Worm (Caenorhabditis elegans) whole organism, mixed stage, embryonic: ENCODE data around the gene Y38E10A.28.

Experiments
- M03D4.4 ChIP-seq: sonication (generic microtip); optimal IDR thresholded peaks from 2 replicates; lab custom pipeline; 2017; ENCODE audit warnings: mild to moderate bottlenecking, missing genetic modification characterization, missing compliant biosample characterization
- bed-3 ChIP-seq: fragments of 200-800 bp; sonication (Bioruptor generic); optimal IDR thresholded peaks from 3 replicates; lab custom pipeline; 2018; ENCODE audit warnings: mild to moderate bottlenecking, missing genetic modification characterization, moderate library complexity, missing compliant biosample characterization
- blmp-1 ChIP-seq: fragments of 150-350 bp; optimal IDR thresholded peaks from 2 replicates; lab custom pipeline; 2014; ENCODE audit warnings: missing biosample characterization, missing genetic modification characterization
- ceh-83 ChIP-seq: fragments of 200-800 bp; sonication (Bioruptor generic); optimal IDR thresholded peaks from 2 replicates; lab custom pipeline; 2018; ENCODE audit warnings: mild to moderate bottlenecking, missing genetic modification characterization, missing compliant biosample characterization
- ces-1 ChIP-seq: fragments of 150-350 bp; optimal IDR thresholded peaks from 2 replicates; lab custom pipeline; 2014; ENCODE audit warnings: missing biosample characterization, missing genetic modification reagents, missing genetic modification characterization
- drap-1 ChIP-seq: fragments of 200-800 bp; sonication (Bioruptor generic); optimal IDR thresholded peaks from 3 replicates; lab custom pipeline; 2018; ENCODE audit warnings: mild to moderate bottlenecking, missing genetic modification characterization, missing compliant biosample characterization
- elt-1 ChIP-seq: sonication (generic microtip); optimal IDR thresholded peaks from 2 replicates; lab custom pipeline; 2017; ENCODE audit warnings: missing genetic modification characterization, mild to moderate bottlenecking, missing compliant biosample characterization, antibody characterized with exemption, moderate library complexity, borderline replicate concordance; ENCODE audit not compliant: insufficient read depth
- elt-3 ChIP-seq: fragments of 150-350 bp; optimal IDR thresholded peaks from 2 replicates; lab custom pipeline; 2014; ENCODE audit warnings: missing biosample characterization, missing genetic modification characterization
- flh-1 ChIP-seq: fragments of 200-800 bp; sonication (Bioruptor generic); optimal IDR thresholded peaks from 2 replicates; lab custom pipeline; 2018; ENCODE audit warnings: mild to moderate bottlenecking, missing genetic modification characterization, moderate library complexity, missing compliant biosample characterization
- ham-2 ChIP-seq: fragments of 200-800 bp; sonication (Bioruptor generic); optimal IDR thresholded peaks from 2 replicates; lab custom pipeline; 2018; ENCODE audit warnings: mild to moderate bottlenecking, missing genetic modification characterization, missing compliant biosample characterization
- hlh-1 ChIP-seq: fragments of 150-350 bp; optimal IDR thresholded peaks from 2 replicates; lab custom pipeline; 2014; ENCODE audit warnings: missing biosample characterization, missing genetic modification reagents, missing genetic modification characterization
- lin-13 ChIP-seq: fragments of 150-350 bp; optimal IDR thresholded peaks from 2 replicates; lab custom pipeline; 2014; ENCODE audit warnings: missing biosample characterization, missing genetic modification characterization
- lin-32 ChIP-seq: fragments of 200-800 bp; sonication (Bioruptor generic); optimal IDR thresholded peaks from 2 replicates; lab custom pipeline; 2018; ENCODE audit warnings: mild to moderate bottlenecking, missing genetic modification characterization, missing compliant biosample characterization
- lsy-2 ChIP-seq: fragments of 150-350 bp; optimal IDR thresholded peaks from 2 replicates; lab custom pipeline; 2014; ENCODE audit warnings: missing biosample characterization, missing genetic modification characterization
- mab-5 ChIP-seq: fragments of 150-350 bp; optimal IDR thresholded peaks from 2 replicates; lab custom pipeline; 2014; ENCODE audit warnings: missing biosample characterization, missing genetic modification characterization
- mls-2 ChIP-seq: sonication (generic microtip); optimal IDR thresholded peaks from 2 replicates; lab custom pipeline; 2016; ENCODE audit warnings: mild to moderate bottlenecking, missing genetic modification characterization, moderate library complexity, missing compliant biosample characterization
- nhr-12 ChIP-seq: fragments of 150-350 bp; optimal IDR thresholded peaks from 2 replicates; lab custom pipeline; 2014; ENCODE audit warnings: missing biosample characterization, missing genetic modification characterization
- nhr-237 ChIP-seq: fragments of 150-350 bp; optimal IDR thresholded peaks from 2 replicates; lab custom pipeline; 2014; ENCODE audit warnings: missing biosample characterization, missing genetic modification characterization
- nhr-28 ChIP-seq: fragments of 150-350 bp; optimal IDR thresholded peaks from 2 replicates; lab custom pipeline; 2014; ENCODE audit warnings: missing biosample characterization, missing genetic modification characterization
- nhr-76 ChIP-seq: sonication (generic microtip); optimal IDR thresholded peaks from 2 replicates; lab custom pipeline; 2017; ENCODE audit warnings: missing biosample characterization, missing genetic modification characterization
- pha-4 ChIP-seq: fragments of 150-350 bp; optimal IDR thresholded peaks from 2 replicates; lab custom pipeline; 2018; ENCODE audit warnings: missing biosample characterization, missing genetic modification reagents, missing genetic modification characterization
- sem-2 ChIP-seq: fragments of 200-800 bp; sonication (Bioruptor generic); optimal IDR thresholded peaks from 2 replicates; lab custom pipeline; 2018; ENCODE audit warnings: mild to moderate bottlenecking, missing genetic modification characterization, missing compliant biosample characterization
- tbx-8 ChIP-seq: fragments of 200-800 bp; sonication (Bioruptor generic); optimal IDR thresholded peaks from 2 replicates; lab custom pipeline; 2018; ENCODE audit warnings: mild to moderate bottlenecking, missing genetic modification characterization, moderate library complexity, missing compliant biosample characterization
- unc-120 ChIP-seq: sonication (generic microtip); optimal IDR thresholded peaks from 2 replicates; lab custom pipeline; 2017; ENCODE audit warnings: missing genetic modification characterization, missing compliant biosample characterization; ENCODE audit not compliant: poor library complexity, severe bottlenecking
- unc-39 ChIP-seq: fragments of 150-350 bp; optimal IDR thresholded peaks from 2 replicates; lab custom pipeline; 2014; ENCODE audit warnings: missing biosample characterization, missing genetic modification characterization
- unc-62 ChIP-seq: fragments of 150-350 bp; optimal IDR thresholded peaks from 2 replicates; lab custom pipeline; 2014; ENCODE audit warnings: missing biosample characterization, missing genetic modification reagents, missing genetic modification characterization
- zip-8 ChIP-seq: fragments of 150-350 bp; optimal IDR thresholded peaks from 2 replicates; lab custom pipeline; 2014; ENCODE audit warnings: missing biosample characterization, missing genetic modification characterization
- ztf-11 ChIP-seq: fragments of 150-350 bp; optimal IDR thresholded peaks from 2 replicates; lab custom pipeline; 2014; ENCODE audit warnings: missing biosample characterization, missing genetic modification characterization

Y38E10A.28 gene

DNA sequence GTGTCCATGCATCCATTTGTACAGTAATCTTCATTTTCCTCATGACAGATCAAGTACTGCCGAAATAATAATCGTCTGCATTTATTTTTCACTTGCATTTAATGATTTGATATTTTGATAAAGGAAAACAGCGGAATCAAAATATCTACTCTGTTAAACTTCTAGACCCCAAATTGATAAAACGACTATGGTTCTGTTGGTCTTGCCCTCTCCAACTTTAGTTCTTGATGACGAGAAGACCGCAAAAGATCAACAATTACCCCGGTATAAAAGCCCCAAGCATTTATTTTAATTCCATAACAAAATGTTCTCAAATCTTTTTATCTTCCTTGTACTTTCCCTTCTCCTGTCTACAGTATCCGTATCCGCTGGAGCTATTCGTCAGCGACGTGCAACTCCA, 20.8 kb upstream of the Y38E10A.28 start, which contains the start of gene Y38E10A.9:
Gene Y38E10A.9 (plus strand): TSS at position 301 of the 400 bp plus-strand sequence.
- TF ChIP-seq drap-1 (GFP tag; lab: Kevin White, UChicago) (no peak), elt-3 (tag; lab: Kevin White, UChicago) (no peak)

DNA sequence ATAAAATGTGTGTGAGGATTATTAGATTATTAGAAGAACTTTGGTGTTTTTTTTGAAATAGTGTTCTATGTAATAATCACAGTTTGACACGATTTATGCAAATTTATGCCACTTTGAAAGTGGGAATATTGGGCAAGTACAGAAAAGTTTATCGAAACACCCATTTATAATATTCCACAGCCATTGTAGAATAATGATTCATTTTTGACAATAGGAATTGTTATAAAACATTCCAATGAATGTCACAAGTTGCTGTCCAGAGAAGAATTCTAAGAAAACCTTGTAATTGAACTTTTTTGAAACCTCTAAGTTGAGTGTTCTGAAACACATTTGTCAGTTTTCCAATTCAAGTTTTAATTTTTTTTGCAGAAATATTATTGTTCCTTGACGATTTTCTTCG, 17.3 kb upstream of the Y38E10A.28 start, which contains the start of gene nspe-4:
Gene nspe-4 (plus strand): TSS at position 301 of the 400 bp plus-strand sequence.
- no peak for TF ChIP-seq nhr-76 (tag; lab: Kevin White, UChicago)
- TF ChIP-seq bed-3, result no peak
- TF ChIP-seq elt-1 (tag; lab: Kevin White, UChicago), result no peak
- no peak for TF ChIP-seq flh-1 (GFP tag; lab: Kevin White, UChicago)
- TF ChIP-seq unc-62 (GFP tag; lab: Kevin White, UChicago), result no peak
- TF ChIP-seq unc-120 (tag; lab: Kevin White, UChicago), result no peak
- no peak for TF ChIP-seq lsy-2
- no peak for TF ChIP-seq nhr-237 (tag; lab: Kevin White, UChicago)
- no peak for TF ChIP-seq ham-2 (GFP tag; lab: Kevin White, UChicago)
- no peak for TF ChIP-seq M03D4.4 (tag; lab: Kevin White, UChicago)
- no peak for TF ChIP-seq nhr-12
- no peak for TF ChIP-seq zip-8 (tag; lab: Kevin White, UChicago)
- TF ChIP-seq lin-32, result no peak

ce11 chrII:12615413-12615812, 14.1 kb upstream of the Y38E10A.28 start:
- TF ChIP-seq hlh-1 (tag; lab: Kevin White, UChicago) (no peak), flh-1 (GFP tag; lab: Kevin White, UChicago) (no peak), ceh-83 (no peak), elt-1 (tag; lab: Kevin White, UChicago) (no peak), ztf-11 (tag; lab: Kevin White, UChicago) (no peak), lin-13 (no peak)

DNA sequence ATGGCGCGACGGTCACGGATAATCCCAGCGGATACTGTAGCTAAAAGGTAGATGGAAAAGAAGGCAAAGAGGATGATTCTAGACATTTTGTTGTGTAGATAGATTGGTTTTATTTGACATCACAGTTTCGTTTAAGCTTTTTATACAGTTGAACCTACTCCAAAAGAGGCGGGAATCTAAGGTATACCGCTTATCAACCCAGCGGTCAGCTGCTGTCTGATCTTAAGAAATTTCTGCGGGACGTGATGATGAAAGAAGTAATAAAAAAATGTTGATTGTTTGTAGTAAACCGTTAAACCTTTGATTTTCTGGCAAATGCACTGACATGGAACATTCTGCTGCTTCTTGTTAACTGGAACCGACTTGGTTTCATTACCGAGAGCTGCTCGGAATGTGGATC, 13.4 kb upstream of the Y38E10A.28 start, which contains the start of gene nspe-6:
Gene nspe-6 (minus strand): TSS at position 101 of the 400 bp plus-strand sequence.
- TF ChIP-seq nhr-76 (tag; lab: Kevin White, UChicago), result no peak

DNA sequence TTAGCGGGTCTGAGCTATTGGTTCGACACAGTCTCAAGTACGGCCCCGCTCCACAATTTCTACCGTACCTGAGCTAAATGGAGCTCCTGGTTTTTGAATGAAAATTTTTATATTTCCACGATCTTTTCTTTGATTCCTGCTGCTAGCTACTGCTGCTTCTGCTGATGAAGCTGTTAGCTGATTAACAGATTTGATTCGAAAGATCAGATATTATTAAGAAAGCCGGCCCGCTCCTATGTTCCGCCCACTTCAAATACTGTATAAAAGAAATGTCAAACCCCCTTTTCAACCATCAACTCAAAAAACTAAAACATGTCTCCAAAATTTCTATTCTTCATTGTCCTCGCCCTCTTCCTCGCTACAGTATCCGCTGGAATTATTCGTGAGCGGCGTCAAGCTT, 11.9 kb upstream of the Y38E10A.28 start, which contains the start of gene nspe-3:
Gene nspe-3 (plus strand): TSS at position 301 of the 400 bp plus-strand sequence.
- no peak for TF ChIP-seq nhr-28 (tag; lab: Kevin White, UChicago)
- no peak for TF ChIP-seq hlh-1 (tag; lab: Kevin White, UChicago)
- no peak for TF ChIP-seq ceh-83

- TF ChIP-seq sem-2 (no peak), M03D4.4 (tag; lab: Kevin White, UChicago) (no peak), lin-13 (no peak), pha-4 (no peak), mls-2 (tag; lab: Kevin White, UChicago) (no peak), nhr-237 (tag; lab: Kevin White, UChicago) (no peak), ces-1 (no peak), unc-62 (GFP tag; lab: Kevin White, UChicago) (no peak), tbx-8 (GFP tag; lab: Kevin White, UChicago) (no peak), mab-5 (no peak), nhr-28 (tag; lab: Kevin White, UChicago) (no peak), blmp-1 (tag; lab: Kevin White, UChicago) (no peak), ham-2 (GFP tag; lab: Kevin White, UChicago) (no peak), unc-120 (tag; lab: Kevin White, UChicago) (no peak), nhr-12 (no peak), ceh-83 (no peak), hlh-1 (tag; lab: Kevin White, UChicago) (no peak), unc-39 (tag; lab: Kevin White, UChicago) (no peak), zip-8 (tag; lab: Kevin White, UChicago) (no peak), nhr-76 (tag; lab: Kevin White, UChicago) (no peak)
Observed at ce11 chrII:12619288-12619687, 10.2 kb upstream of the Y38E10A.28 start, which contains the start of gene nspe-2. Gene nspe-2 (minus strand): TSS chrII:12619388.
